Worm (Caenorhabditis elegans): Measurements from ENCODE around the gene C04A2.15.

The C04A2.15 gene

DNA sequence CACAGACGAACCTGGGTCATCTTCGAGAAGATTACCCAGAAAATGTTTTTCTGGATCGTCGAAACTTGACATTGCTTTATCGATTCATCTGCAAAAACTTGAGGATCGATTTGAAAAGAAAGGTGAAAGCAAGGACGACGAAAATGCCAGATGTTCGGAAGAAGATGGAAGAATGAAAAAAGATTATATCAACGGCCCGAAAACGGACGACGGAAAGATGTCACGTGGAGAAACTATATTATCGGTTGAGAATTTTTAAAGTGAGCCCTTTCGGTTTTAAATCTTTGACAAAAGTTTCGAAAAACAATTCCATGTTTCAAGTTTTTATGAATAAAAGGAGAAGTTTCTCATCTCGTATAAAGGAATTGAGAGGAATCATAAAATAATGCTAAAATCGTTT is 6.2 kb downstream of the C04A2.15 start, which contains the start of gene dnj-5:
dnj-5 (minus strand) TSS at position 101 of the 400 bp plus-strand sequence.
- TF ChIP-seq elt-1 (tag; optimal IDR thresholded peaks at IDR 0.05) (no peak), Y55F3AM.14 (GFP tag; optimal IDR thresholded peaks at IDR 0.05) (no peak), blmp-1 (tag; optimal IDR thresholded peaks at IDR 0.05; ENCODE audit: insufficient read depth) (no peak), gmeb-1 (tag; optimal IDR thresholded peaks at IDR 0.05) (no peak), fos-1 (tag; optimal IDR thresholded peaks at IDR 0.05) (no peak), snpc-4 (tag; optimal IDR thresholded peaks at IDR 0.05) (no peak)

DNA sequence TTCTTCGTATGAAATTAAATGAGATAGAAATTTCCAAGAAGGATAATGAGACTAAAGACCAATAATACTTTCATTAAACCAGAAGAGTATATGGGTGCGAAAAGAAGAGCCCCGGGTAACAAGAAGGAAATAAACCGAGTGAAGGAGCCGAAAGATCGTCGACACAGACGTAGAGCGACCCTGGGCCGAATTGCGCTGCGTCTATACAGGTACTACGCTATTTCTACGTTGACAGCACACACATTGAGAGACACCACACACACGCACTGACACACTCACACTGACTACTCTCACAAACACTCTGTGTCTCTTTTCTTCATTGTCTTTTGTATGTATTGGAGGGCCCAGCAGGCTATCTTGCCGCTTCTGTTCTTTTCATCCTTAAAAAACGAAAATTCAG is 6.8 kb downstream of the C04A2.15 start:
- TF ChIP-seq unc-55 (GFP tag; optimal IDR thresholded peaks at IDR 0.05) = peak; percentile 6
- no peak for TF ChIP-seq elt-3 (tag; optimal IDR thresholded peaks at IDR 0.05)
- TF ChIP-seq R02D3.7 (tag; optimal IDR thresholded peaks at IDR 0.05) = no peak
- TF ChIP-seq sma-3 (GFP tag; optimal IDR thresholded peaks at IDR 0.05) = no peak
- TF ChIP-seq nhr-21 (tag; optimal IDR thresholded peaks at IDR 0.05) = no peak
- no peak for TF ChIP-seq Y55F3AM.14 (GFP tag; optimal IDR thresholded peaks at IDR 0.05)
- TF ChIP-seq blmp-1 (tag; optimal IDR thresholded peaks at IDR 0.05; ENCODE audit: insufficient read depth) = no peak
- peak; percentile 26 for TF ChIP-seq crh-2 (tag; optimal IDR thresholded peaks at IDR 0.05)
- TF ChIP-seq lsy-2 (tag; optimal IDR thresholded peaks at IDR 0.05) = peak in 1 of 2 experiments; percentile 37
- no peak for TF ChIP-seq ztf-1 (GFP tag; conservative IDR thresholded peaks at IDR 0.05)
- TF ChIP-seq mbf-1 (tag; optimal IDR thresholded peaks at IDR 0.05) = no peak
- TF ChIP-seq egl-27 (tag; optimal IDR thresholded peaks at IDR 0.05) = no peak
- TF ChIP-seq mdl-1 (tag; optimal IDR thresholded peaks at IDR 0.05) = no peak
- peak; percentile 36 for TF ChIP-seq C34F6.9 (tag; optimal IDR thresholded peaks at IDR 0.05)
- TF ChIP-seq ztf-11 (tag; optimal IDR thresholded peaks at IDR 0.05) = no peak
- TF ChIP-seq ceh-82 (tag; optimal IDR thresholded peaks at IDR 0.05) = no peak
- no peak for TF ChIP-seq skn-1 (tag; optimal IDR thresholded peaks at IDR 0.05)
- TF ChIP-seq fos-1 (tag; optimal IDR thresholded peaks at IDR 0.05) = peak; percentile 60
- TF ChIP-seq unc-39 (tag; optimal IDR thresholded peaks at IDR 0.05) = no peak
- no peak for TF ChIP-seq ama-1 (optimal IDR thresholded peaks at IDR 0.05)
- TF ChIP-seq ztf-4 (tag; optimal IDR thresholded peaks at IDR 0.05) = no peak
- peak; percentile 84 for TF ChIP-seq nhr-129 (tag; optimal IDR thresholded peaks at IDR 0.05)
- TF ChIP-seq lin-11 (tag; optimal IDR thresholded peaks at IDR 0.05) = no peak
- no peak for TF ChIP-seq sem-4 (tag; optimal IDR thresholded peaks at IDR 0.05)
- no peak for TF ChIP-seq mab-5 (tag; optimal IDR thresholded peaks at IDR 0.05)
- no peak for TF ChIP-seq nhr-23 (tag; optimal IDR thresholded peaks at IDR 0.05)
- no peak for TF ChIP-seq alr-1 (tag; optimal IDR thresholded peaks at IDR 0.05)
- no peak for TF ChIP-seq nhr-6 (tag; optimal IDR thresholded peaks at IDR 0.05)
- TF ChIP-seq ZK546.5 (tag; optimal IDR thresholded peaks at IDR 0.05) = no peak
- no peak for TF ChIP-seq nhr-25 (tag; optimal IDR thresholded peaks at IDR 0.05)
- TF ChIP-seq unc-62 (GFP tag; optimal IDR thresholded peaks at IDR 0.05) = no peak
- peak; percentile 1 for TF ChIP-seq gmeb-1 (tag; optimal IDR thresholded peaks at IDR 0.05)
- TF ChIP-seq lin-13 (GFP tag; optimal IDR thresholded peaks at IDR 0.05) = no peak
- peak; percentile 70 for TF ChIP-seq F13H6.1 (tag; optimal IDR thresholded peaks at IDR 0.05)
- no peak for TF ChIP-seq ceh-16 (tag; optimal IDR thresholded peaks at IDR 0.05)
- TF ChIP-seq elt-1 (tag; optimal IDR thresholded peaks at IDR 0.05) = no peak
- no peak for TF ChIP-seq dmd-4 (tag; optimal IDR thresholded peaks at IDR 0.05)
- no peak for TF ChIP-seq nhr-10 (tag; optimal IDR thresholded peaks at IDR 0.05)
- TF ChIP-seq zag-1 (tag; optimal IDR thresholded peaks at IDR 0.05) = peak; percentile 17
- no peak for TF ChIP-seq peb-1 (tag; optimal IDR thresholded peaks at IDR 0.05)
- no peak for TF ChIP-seq nhr-12 (tag; optimal IDR thresholded peaks at IDR 0.05)
- no peak for TF ChIP-seq lin-39 (tag; optimal IDR thresholded peaks at IDR 0.05)
- peak; percentile 15 for TF ChIP-seq sma-9 (GFP tag; optimal IDR thresholded peaks at IDR 0.05)
- TF ChIP-seq sma-9 (tag; optimal IDR thresholded peaks at IDR 0.05) = no peak
- no peak for TF ChIP-seq snpc-4 (tag; optimal IDR thresholded peaks at IDR 0.05)
